Worm (Caenorhabditis elegans): ENCODE data around the gene bbs-2.

The bbs-2 gene

ce11 chrIV:7933733-7934132, at the start of gene bbs-2:
bbs-2 (plus strand) TSS chrIV:7934033.
- TF ChIP-seq snpc-4 (tag; optimal IDR thresholded peaks at IDR 0.05) (no peak), unc-62 (GFP tag; optimal IDR thresholded peaks at IDR 0.05) (no peak), nhr-77 (tag; optimal IDR thresholded peaks at IDR 0.05) (no peak), nhr-10 (tag; optimal IDR thresholded peaks at IDR 0.05) (no peak), mbf-1 (tag; optimal IDR thresholded peaks at IDR 0.05) (no peak), blmp-1 (tag; optimal IDR thresholded peaks at IDR 0.05; ENCODE audit: insufficient read depth) (no peak), unc-39 (tag; optimal IDR thresholded peaks at IDR 0.05) (no peak), aly-2 (tag; optimal IDR thresholded peaks at IDR 0.05) (no peak), peb-1 (tag; optimal IDR thresholded peaks at IDR 0.05) (no peak)

- TF ChIP-seq R02D3.7 (tag; optimal IDR thresholded peaks at IDR 0.05): no peak
- TF ChIP-seq egl-27 (tag; optimal IDR thresholded peaks at IDR 0.05): no peak
- peak; percentile 37 for TF ChIP-seq unc-55 (GFP tag; optimal IDR thresholded peaks at IDR 0.05)
- no peak for TF ChIP-seq gmeb-1 (tag; optimal IDR thresholded peaks at IDR 0.05)
- no peak for TF ChIP-seq nhr-25 (tag; optimal IDR thresholded peaks at IDR 0.05)
- TF ChIP-seq nhr-21 (tag; optimal IDR thresholded peaks at IDR 0.05): no peak
- no peak for TF ChIP-seq ztf-1 (GFP tag; conservative IDR thresholded peaks at IDR 0.05)
- TF ChIP-seq mab-5 (tag; optimal IDR thresholded peaks at IDR 0.05): peak; percentile 11
- no peak for TF ChIP-seq ama-1 (optimal IDR thresholded peaks at IDR 0.05)
- peak; percentile 18 for TF ChIP-seq crh-2 (tag; optimal IDR thresholded peaks at IDR 0.05)
- no peak for TF ChIP-seq unc-62 (GFP tag; optimal IDR thresholded peaks at IDR 0.05)
- TF ChIP-seq alr-1 (tag; optimal IDR thresholded peaks at IDR 0.05): no peak
- peak in 1 of 2 experiments; percentile 5 for TF ChIP-seq lsy-2 (tag; optimal IDR thresholded peaks at IDR 0.05)
Observed at ce11 chrIV:7897443-7897842, 36.4 kb upstream of the bbs-2 start, which contains the start of gene ilys-4. ilys-4 (minus strand) TSS chrIV:7897543.

ce11 chrIV:7897953-7898352, 35.9 kb upstream of the bbs-2 start:
- TF ChIP-seq nhr-25 (tag; optimal IDR thresholded peaks at IDR 0.05) (no peak), ceh-16 (tag; optimal IDR thresholded peaks at IDR 0.05) (no peak), ztf-11 (tag; optimal IDR thresholded peaks at IDR 0.05) (no peak), nhr-129 (tag; optimal IDR thresholded peaks at IDR 0.05) (no peak), F13H6.1 (tag; optimal IDR thresholded peaks at IDR 0.05) (no peak), sma-9 (GFP tag; optimal IDR thresholded peaks at IDR 0.05) (no peak), sma-9 (tag; optimal IDR thresholded peaks at IDR 0.05) (no peak), ztf-4 (tag; optimal IDR thresholded peaks at IDR 0.05) (no peak), zag-1 (tag; optimal IDR thresholded peaks at IDR 0.05) (no peak), snpc-4 (tag; optimal IDR thresholded peaks at IDR 0.05) (no peak), peb-1 (tag; optimal IDR thresholded peaks at IDR 0.05) (no peak)

- TF ChIP-seq ztf-11 (tag; optimal IDR thresholded peaks at IDR 0.05) (no peak), crh-2 (tag; optimal IDR thresholded peaks at IDR 0.05) (peak; percentile 38), nhr-6 (tag; optimal IDR thresholded peaks at IDR 0.05) (no peak), mbf-1 (tag; optimal IDR thresholded peaks at IDR 0.05) (no peak), nhr-12 (tag; optimal IDR thresholded peaks at IDR 0.05) (no peak), fos-1 (tag; optimal IDR thresholded peaks at IDR 0.05) (peak; percentile 89)
Observed at ce11 chrIV:7898489-7898888, 35.3 kb upstream of the bbs-2 start.

ce11 chrIV:7902221-7902904, 31.5 kb upstream of the bbs-2 start, which contains the start of gene arp-11:
arp-11 (minus strand) TSS chrIV:7902271.
- TF ChIP-seq alr-1 (tag; optimal IDR thresholded peaks at IDR 0.05) (no peak), unc-62 (GFP tag; optimal IDR thresholded peaks at IDR 0.05) (no peak), sma-9 (GFP tag; optimal IDR thresholded peaks at IDR 0.05) (peak; percentile 79), sma-9 (tag; optimal IDR thresholded peaks at IDR 0.05) (no peak), gmeb-1 (tag; optimal IDR thresholded peaks at IDR 0.05) (peak; percentile 74), unc-39 (tag; optimal IDR thresholded peaks at IDR 0.05) (no peak), sma-3 (GFP tag; optimal IDR thresholded peaks at IDR 0.05) (peak; percentile 77), C34F6.9 (tag; optimal IDR thresholded peaks at IDR 0.05) (peak; percentile 88), mbf-1 (tag; optimal IDR thresholded peaks at IDR 0.05) (no peak), sem-4 (tag; optimal IDR thresholded peaks at IDR 0.05) (peak; percentile 70), F13H6.1 (tag; optimal IDR thresholded peaks at IDR 0.05) (peak; percentile 69), aly-2 (tag; optimal IDR thresholded peaks at IDR 0.05) (no peak), elt-1 (tag; optimal IDR thresholded peaks at IDR 0.05) (no peak), lin-39 (tag; optimal IDR thresholded peaks at IDR 0.05) (no peak), lin-11 (tag; optimal IDR thresholded peaks at IDR 0.05) (peak; percentile 51), dmd-4 (tag; optimal IDR thresholded peaks at IDR 0.05) (no peak), lsy-2 (tag; optimal IDR thresholded peaks at IDR 0.05) (peak; percentile 90 to 98), nhr-237 (tag; optimal IDR thresholded peaks at IDR 0.05) (no peak), nhr-23 (tag; optimal IDR thresholded peaks at IDR 0.05) (no peak), ztf-1 (GFP tag; conservative IDR thresholded peaks at IDR 0.05) (no peak), nhr-21 (tag; optimal IDR thresholded peaks at IDR 0.05) (peak; percentile 43), snpc-4 (tag; optimal IDR thresholded peaks at IDR 0.05) (peak; percentile 25), nhr-11 (tag; optimal IDR thresholded peaks at IDR 0.05) (no peak), fos-1 (tag; optimal IDR thresholded peaks at IDR 0.05) (peak; percentile 50), nhr-12 (tag; optimal IDR thresholded peaks at IDR 0.05) (no peak), peb-1 (tag; optimal IDR thresholded peaks at IDR 0.05) (no peak), ceh-16 (tag; optimal IDR thresholded peaks at IDR 0.05) (no peak), blmp-1 (tag; optimal IDR thresholded peaks at IDR 0.05; ENCODE audit: insufficient read depth) (no peak), R02D3.7 (tag; optimal IDR thresholded peaks at IDR 0.05) (no peak), nhr-77 (tag; optimal IDR thresholded peaks at IDR 0.05) (no peak), nhr-6 (tag; optimal IDR thresholded peaks at IDR 0.05) (peak; percentile 22), crh-2 (tag; optimal IDR thresholded peaks at IDR 0.05) (peak; percentile 92), mab-5 (tag; optimal IDR thresholded peaks at IDR 0.05) (no peak)
